Fruit fly (Drosophila melanogaster): ENCODE results near the gene CG16710.

Gene CG16710

DNA sequence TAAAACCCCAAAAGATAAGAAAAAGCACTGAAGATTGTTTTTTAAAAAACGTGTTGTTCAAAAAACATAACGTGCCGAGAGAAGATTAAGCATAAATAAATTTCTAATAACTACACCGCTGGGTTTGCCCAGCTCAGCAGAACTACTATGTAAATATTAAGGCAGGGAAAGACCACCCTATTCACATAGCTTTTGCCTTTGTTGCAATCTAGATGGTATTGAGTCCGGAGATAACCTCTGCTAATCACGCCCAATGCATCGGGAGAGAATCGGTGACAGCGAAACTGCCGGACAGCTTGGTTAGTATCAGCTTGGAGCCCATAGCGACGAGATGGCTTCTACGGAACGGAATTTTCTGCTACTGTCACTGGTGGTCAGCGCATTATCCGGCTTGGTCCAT lies 3.7 kb downstream of the CG16710 start, which contains the start of gene SPE:
TSS of gene SPE (plus strand) at position 301 of the 400 bp plus-strand sequence.
- TF ChIP-seq svp (GFP tag) = peak; percentile 90
- no peak for TF ChIP-seq CG15336 (GFP tag; IDR thresholded peaks at IDR 0.05)

DNA sequence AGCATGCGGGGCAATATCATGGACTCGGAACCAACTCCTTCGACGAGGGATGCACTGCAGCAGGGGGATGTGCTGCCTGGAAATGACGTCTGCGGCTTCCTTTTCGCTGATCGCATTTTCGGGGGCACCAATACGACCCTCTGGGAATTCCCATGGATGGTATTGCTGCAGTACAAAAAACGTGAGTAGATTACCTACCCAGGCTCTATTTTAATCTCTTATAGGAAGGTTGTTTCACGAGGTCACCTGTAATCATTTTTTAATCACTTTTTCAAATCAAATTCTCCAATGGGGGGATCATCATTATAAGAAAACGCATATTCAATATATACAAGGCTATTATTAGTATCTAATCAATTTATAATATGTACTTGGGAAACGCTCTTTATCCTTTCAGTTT lies 4.6 kb downstream of the CG16710 start:
- TF ChIP-seq Lpt (GFP tag; optimal IDR thresholded peaks at IDR 0.05) (no peak), Sox15 (GFP tag; optimal IDR thresholded peaks at IDR 0.05) (no peak), Met (GFP tag; optimal IDR thresholded peaks at IDR 0.05) (no peak), Gug (GFP tag; IDR thresholded peaks at IDR 0.05) (no peak), svp (GFP tag) (peak; percentile 88)

DNA sequence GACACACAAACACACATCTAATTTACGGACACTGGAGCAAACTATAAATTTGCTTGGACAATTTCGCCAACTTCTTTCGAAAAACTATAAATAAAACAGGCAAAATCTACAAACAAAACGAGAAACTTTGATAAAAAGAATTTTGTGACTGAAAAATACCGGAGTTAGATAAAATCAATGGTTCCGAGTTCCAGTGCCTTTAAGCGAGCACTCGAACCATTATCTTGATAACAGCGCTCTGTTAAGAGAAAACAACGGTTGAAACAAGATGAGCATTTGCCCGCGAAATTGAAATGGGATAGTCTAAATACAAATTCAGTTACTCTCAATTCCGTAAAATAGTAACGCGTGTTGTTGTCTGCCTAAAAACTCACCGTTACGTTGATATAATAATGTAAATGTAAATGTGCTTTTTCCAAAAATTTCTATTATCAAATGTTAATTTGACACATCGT lies 12.3 kb downstream of the CG16710 start, which contains the start of gene CG10254:
TSS of gene CG10254 (minus strand) at position 405 of the 455 bp plus-strand sequence.
- TF ChIP-seq Blimp-1 (GFP tag; optimal IDR thresholded peaks at IDR 0.05) (no peak), net (GFP tag; optimal IDR thresholded peaks at IDR 0.05) (no peak), fd85E (GFP tag; optimal IDR thresholded peaks at IDR 0.05) (no peak), Hr38 (GFP tag; optimal IDR thresholded peaks at IDR 0.05) (no peak), svp (GFP tag) (no peak), Gug (GFP tag; IDR thresholded peaks at IDR 0.05) (no peak), CG8119 (GFP tag; IDR thresholded peaks at IDR 0.05) (no peak), CG11762 (GFP tag; optimal IDR thresholded peaks at IDR 0.05; ENCODE audit: insufficient read depth) (no peak), CG6808 (GFP tag; optimal IDR thresholded peaks at IDR 0.05) (no peak), CG6792 (GFP tag; optimal IDR thresholded peaks at IDR 0.05) (no peak), achi (GFP tag; optimal IDR thresholded peaks at IDR 0.05) (no peak), dsx (GFP tag; optimal IDR thresholded peaks at IDR 0.05; ENCODE audit: poor library complexity, severe bottlenecking) (no peak), dac (GFP tag; optimal IDR thresholded peaks at IDR 0.05) (no peak)

DNA sequence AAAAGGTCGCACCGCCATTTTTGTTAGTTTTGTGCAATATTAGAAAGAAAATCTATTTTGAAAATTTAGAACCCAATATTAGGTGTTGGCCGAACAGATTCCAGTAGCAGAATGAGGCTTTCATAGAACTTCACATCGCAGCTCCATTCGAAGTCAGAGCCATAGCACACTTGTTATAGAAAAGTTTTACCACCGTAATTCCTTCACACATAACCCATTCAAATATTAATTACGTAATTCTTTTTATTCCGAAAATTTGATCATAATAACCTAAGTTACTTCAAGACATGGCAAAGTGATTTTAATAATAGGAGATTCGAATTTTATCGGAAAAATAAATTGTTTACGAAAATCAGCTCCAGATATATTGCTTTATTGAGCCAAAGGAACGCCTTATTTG lies 13.8 kb downstream of the CG16710 start, which contains the start of gene CG10252:
TSS of gene CG10252 (minus strand) at position 101 of the 400 bp plus-strand sequence.
- TF ChIP-seq salr (GFP tag; optimal IDR thresholded peaks at IDR 0.05) (no peak), achi (GFP tag; optimal IDR thresholded peaks at IDR 0.05) (no peak), dac (GFP tag; optimal IDR thresholded peaks at IDR 0.05) (no peak), Sox102F (GFP tag; optimal IDR thresholded peaks at IDR 0.05) (no peak), Hr38 (GFP tag; optimal IDR thresholded peaks at IDR 0.05) (no peak), CG34406 (GFP tag; optimal IDR thresholded peaks at IDR 0.05) (no peak), Ets96B (tag; optimal IDR thresholded peaks at IDR 0.05) (no peak), CG10669 (GFP tag; optimal IDR thresholded peaks at IDR 0.05) (no peak), Smox (GFP tag; optimal IDR thresholded peaks at IDR 0.05) (no peak), CG6163 (GFP tag; IDR thresholded peaks at IDR 0.05) (no peak), OdsH (GFP tag; optimal IDR thresholded peaks at IDR 0.05) (no peak), CG6808 (GFP tag; optimal IDR thresholded peaks at IDR 0.05) (no peak), Eip75B (GFP tag; optimal IDR thresholded peaks at IDR 0.05) (no peak), CG6276 (GFP tag; optimal IDR thresholded peaks at IDR 0.05) (no peak), svp (GFP tag) (no peak), acj6 (GFP tag; optimal IDR thresholded peaks at IDR 0.05) (no peak)

DNA sequence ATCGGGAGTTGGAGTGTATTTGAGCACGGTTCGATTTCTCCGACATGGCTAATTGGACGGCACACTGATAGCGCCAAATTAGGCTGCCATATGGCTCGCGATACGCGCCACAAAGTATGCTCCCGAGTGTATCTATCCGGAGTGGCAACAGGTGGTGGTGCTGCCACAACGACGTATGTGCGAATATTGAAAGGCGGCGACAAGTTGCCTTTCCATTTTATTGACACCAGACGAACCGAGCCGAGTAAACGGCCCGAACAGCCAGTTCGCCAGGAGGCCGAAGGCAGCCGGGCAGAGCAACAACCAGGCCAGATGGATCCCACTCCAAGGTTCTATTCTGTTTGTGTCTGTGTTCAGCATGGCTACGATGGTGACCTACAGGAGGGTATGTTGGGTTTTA lies 16.5 kb downstream of the CG16710 start, which contains the start of gene prt:
TSS of gene prt (minus strand) at position 193 of the 400 bp plus-strand sequence.
- TF ChIP-seq Eip78C (GFP tag) (no peak), Ets21C (GFP tag; optimal IDR thresholded peaks at IDR 0.05) (no peak), Hr39 (GFP tag; optimal IDR thresholded peaks at IDR 0.05) (no peak), acj6 (GFP tag; optimal IDR thresholded peaks at IDR 0.05) (no peak), topi (GFP tag; optimal IDR thresholded peaks at IDR 0.05) (no peak), CG8319 (GFP tag; optimal IDR thresholded peaks at IDR 0.05) (no peak), CG6854 (GFP tag; optimal IDR thresholded peaks at IDR 0.05) (no peak), net (GFP tag; optimal IDR thresholded peaks at IDR 0.05) (no peak), fd59A (GFP tag; optimal IDR thresholded peaks at IDR 0.05) (no peak), esn (GFP tag; optimal IDR thresholded peaks at IDR 0.05) (no peak), Hr38 (GFP tag; optimal IDR thresholded peaks at IDR 0.05) (no peak), CG3919 (GFP tag; optimal IDR thresholded peaks at IDR 0.05) (no peak), CG6163 (GFP tag; IDR thresholded peaks at IDR 0.05) (no peak), dac (GFP tag; optimal IDR thresholded peaks at IDR 0.05) (no peak), CG6808 (GFP tag; optimal IDR thresholded peaks at IDR 0.05) (no peak), salr (GFP tag; optimal IDR thresholded peaks at IDR 0.05) (no peak), CG15336 (GFP tag; IDR thresholded peaks at IDR 0.05) (no peak), Gug (GFP tag; IDR thresholded peaks at IDR 0.05) (no peak), CG6276 (GFP tag; optimal IDR thresholded peaks at IDR 0.05) (no peak), CG4318 (GFP tag; optimal IDR thresholded peaks at IDR 0.05) (no peak)
